Worm (Caenorhabditis elegans): ENCODE measurements around the gene F47D12.9.

DNA sequence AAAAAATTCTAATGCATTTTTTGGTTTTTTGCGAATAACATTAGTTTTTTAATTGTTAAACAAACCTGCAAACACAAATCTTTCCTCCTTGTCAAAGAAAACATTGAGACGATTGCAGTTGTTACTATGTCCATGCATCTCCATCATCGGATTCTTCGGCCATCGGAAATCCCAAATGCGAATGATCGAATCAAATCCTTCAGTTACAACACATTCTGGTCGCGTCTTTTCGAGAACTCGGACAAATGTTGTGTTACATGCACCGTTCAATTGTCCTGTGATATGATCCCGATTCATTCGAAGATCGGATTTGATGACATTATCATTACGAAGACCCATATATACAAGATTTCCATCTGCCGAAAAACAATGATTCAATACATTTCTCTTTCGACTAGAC, 2.9 kb downstream of the F47D12.9 start:
- TF ChIP-seq unc-42 (tag; optimal IDR thresholded peaks at IDR 0.05) = no peak
- no peak for TF ChIP-seq pha-2 (tag; optimal IDR thresholded peaks at IDR 0.05)
- TF ChIP-seq ceh-18 (tag; optimal IDR thresholded peaks at IDR 0.05) = no peak
- no peak for TF ChIP-seq pros-1 (tag; optimal IDR thresholded peaks at IDR 0.05)
- no peak for TF ChIP-seq sox-2 (GFP tag; IDR thresholded peaks at IDR 0.05)
- TF ChIP-seq ceh-34 (tag; optimal IDR thresholded peaks at IDR 0.05) = no peak
- no peak for TF ChIP-seq pax-1 (tag; optimal IDR thresholded peaks at IDR 0.05)
- TF ChIP-seq T23F11.4 (GFP tag; optimal IDR thresholded peaks at IDR 0.05) = no peak
- TF ChIP-seq nhr-11 (tag; optimal IDR thresholded peaks at IDR 0.05) = no peak
- TF ChIP-seq hlh-30 (tag; optimal IDR thresholded peaks at IDR 0.05; ENCODE audit: insufficient read depth) = no peak

Measured in whole organism, late embryonic.